Worm (Caenorhabditis elegans): ENCODE results near the gene F58D2.5.

- TF ChIP-seq tbx-11 (GFP tag; IDR thresholded peaks at IDR 0.05): no peak
- TF ChIP-seq ama-1 (optimal IDR thresholded peaks at IDR 0.05): no peak
- no peak for TF ChIP-seq ceh-13 (GFP tag; optimal IDR thresholded peaks at IDR 0.05)
- TF ChIP-seq hnd-1 (tag; optimal IDR thresholded peaks at IDR 0.05): no peak
- TF ChIP-seq pes-1 (GFP tag; IDR thresholded peaks at IDR 0.05): no peak
- no peak for TF ChIP-seq sea-1 (GFP tag; conservative IDR thresholded peaks at IDR 0.05)
Observed at ce11 chrIV:13209566-13209965, 16.4 kb upstream of the F58D2.5 start, which contains the start of gene C48D1.9.

All from whole organism, early embryonic.